Worm (Caenorhabditis elegans) whole organism, young adult: ENCODE data around the gene ncs-6.

Experiments used
- C06A6.2 ChIP-seq: fragments of 200-800 bp; sonication (Bioruptor generic); conservative IDR thresholded peaks from 2 replicates; pipeline ENCODE4 v1.3.6; 2022; ENCODE audit warnings: missing genetic modification characterization, missing compliant biosample characterization
- aptf-2 ChIP-seq: fragments of 200-800 bp; sonication (Bioruptor generic); conservative IDR thresholded peaks from 2 replicates; pipeline ENCODE4 v1.3.6; 2022; ENCODE audit warnings: missing genetic modification reagents, missing genetic modification characterization, missing compliant biosample characterization
- ceh-100 ChIP-seq: fragments of 200-800 bp; sonication (Bioruptor generic); IDR thresholded peaks from 2 replicates; pipeline ENCODE4 v1.3.6; 2022; ENCODE audit warnings: missing genetic modification reagents, missing genetic modification characterization, missing compliant biosample characterization
- nfya-1 ChIP-seq: sonication (generic microtip); optimal IDR thresholded peaks from 2 replicates; lab custom pipeline; 2017; ENCODE audit warnings: antibody characterized with exemption, missing compliant biosample characterization, missing genetic modification characterization, borderline replicate concordance; ENCODE audit not compliant: insufficient read depth
- snpc-4 ChIP-seq, 5 experiments: fragments of 150-350 bp in 1 of 5; sonication (generic microtip) in 4 of 5; optimal IDR thresholded peaks; 2 replicates each; lab custom pipeline; 2014 to 2018; ENCODE audit warnings: missing genetic modification characterization in 5 of 5, missing biosample characterization in 3 of 5, antibody characterized with exemption in 2 of 5, mild to moderate bottlenecking in 2 of 5, missing compliant biosample characterization in 2 of 5, missing genotype in 2 of 5, moderate library complexity in 2 of 5, missing genetic modification reagents in 1 of 5
- tlf-1 ChIP-seq: fragments of 200-800 bp; sonication (Bioruptor generic); optimal IDR thresholded peaks from 2 replicates; lab custom pipeline; 2018; ENCODE audit warnings: mild to moderate bottlenecking, missing genetic modification characterization, missing compliant biosample characterization

ce11 chrII:3499386-3499785 lies 28.9 kb downstream of the ncs-6 start, which contains the start of gene Y49F6B.9:
- no peak for TF ChIP-seq tlf-1 (GFP tag; lab: Kevin White, UChicago)
- no peak for TF ChIP-seq snpc-4 (GFP tag; optimal IDR thresholded peaks at IDR 0.05; lab: Kevin White, UChicago)
- TF ChIP-seq snpc-4 (tag; optimal IDR thresholded peaks at IDR 0.05; lab: Kevin White, UChicago), result no peak
- no peak for TF ChIP-seq nfya-1 (tag; lab: Kevin White, UChicago)
- no peak for TF ChIP-seq ceh-100 (GFP tag; lab: Robert Waterston, UW)
- no peak for TF ChIP-seq aptf-2 (GFP tag; lab: Robert Waterston, UW)
- no peak for TF ChIP-seq C06A6.2
